Worm (Caenorhabditis elegans) whole organism, L3 larva: ENCODE results near the gene K08B12.1.

Experiments used
- aly-2 ChIP-seq: fragments of 150-350 bp; optimal IDR thresholded peaks from 2 replicates; lab custom pipeline; 2014; ENCODE audit warnings: missing biosample characterization, missing genetic modification characterization
- egl-27 ChIP-seq: sonication (generic microtip); optimal IDR thresholded peaks from 4 replicates; lab custom pipeline; 2017; ENCODE audit warnings: missing biosample characterization, missing genetic modification reagents, missing genetic modification characterization
- fos-1 ChIP-seq: fragments of 150-350 bp; optimal IDR thresholded peaks from 2 replicates; lab custom pipeline; 2014; ENCODE audit warnings: missing biosample characterization, missing genetic modification characterization
- hmg-11 ChIP-seq: sonication (generic microtip); optimal IDR thresholded peaks from 2 replicates; lab custom pipeline; 2016; ENCODE audit warnings: missing genetic modification characterization, missing compliant biosample characterization
- lin-39 ChIP-seq: fragments of 150-350 bp; optimal IDR thresholded peaks from 2 replicates; lab custom pipeline; 2018; ENCODE audit warnings: missing biosample characterization, missing genetic modification reagents, missing genetic modification characterization
- lsy-12 ChIP-seq: sonication (generic microtip); optimal IDR thresholded peaks from 2 replicates; lab custom pipeline; 2016; ENCODE audit warnings: mild to moderate bottlenecking, missing genetic modification characterization, missing compliant biosample characterization
- nhr-67 ChIP-seq: fragments of 150-350 bp; optimal IDR thresholded peaks from 2 replicates; lab custom pipeline; 2014; ENCODE audit warnings: missing biosample characterization, missing genetic modification characterization
- pha-4 ChIP-seq: fragments of 150-350 bp; optimal IDR thresholded peaks from 2 replicates; lab custom pipeline; 2014; ENCODE audit warnings: missing biosample characterization, missing genetic modification reagents, missing genetic modification characterization
- pqm-1 ChIP-seq: fragments of 150-350 bp; optimal IDR thresholded peaks from 2 replicates; lab custom pipeline; 2017; ENCODE audit warnings: missing biosample characterization, missing genetic modification characterization, inconsistent platforms
- skn-1 ChIP-seq: fragments of 150-350 bp; optimal IDR thresholded peaks from 2 replicates; lab custom pipeline; 2014; ENCODE audit warnings: missing biosample characterization, missing genetic modification characterization
- snpc-4 ChIP-seq: fragments of 150-350 bp; optimal IDR thresholded peaks from 2 replicates; lab custom pipeline; 2014; ENCODE audit warnings: missing biosample characterization, missing genetic modification characterization
- unc-39 ChIP-seq: sonication (generic microtip); optimal IDR thresholded peaks from 4 replicates; lab custom pipeline; 2017; ENCODE audit warnings: missing biosample characterization, missing genetic modification characterization
- zag-1 ChIP-seq: fragments of 150-350 bp; optimal IDR thresholded peaks from 2 replicates; lab custom pipeline; 2014; ENCODE audit warnings: missing biosample characterization, missing genetic modification characterization
- ztf-4 ChIP-seq: fragments of 150-350 bp; optimal IDR thresholded peaks from 2 replicates; lab custom pipeline; 2014; ENCODE audit warnings: missing biosample characterization, missing genetic modification characterization

- TF ChIP-seq hmg-11 (tag; lab: Kevin White, UChicago) (no peak), pha-4 (tag; lab: Kevin White, UChicago) (no peak), skn-1 (tag; lab: Kevin White, UChicago) (no peak), aly-2 (tag; lab: Kevin White, UChicago) (no peak), unc-39 (tag; lab: Kevin White, UChicago) (no peak), ztf-4 (tag; lab: Kevin White, UChicago) (no peak), lsy-12 (tag; lab: Kevin White, UChicago) (no peak), egl-27 (tag; lab: Kevin White, UChicago) (no peak), lin-39 (tag; lab: Kevin White, UChicago) (no peak), pqm-1 (no peak), zag-1 (tag; lab: Kevin White, UChicago) (no peak), snpc-4 (tag; lab: Kevin White, UChicago) (no peak), nhr-67 (tag; lab: Kevin White, UChicago) (no peak), fos-1 (tag; lab: Kevin White, UChicago) (no peak)
Measured at ce11 chrV:6270552-6270951, 11.4 kb downstream of the K08B12.1 start, which contains the start of gene F31F7.2.
